Worm (Caenorhabditis elegans): Measurements from ENCODE around the gene F56A8.5.

ce11 chrIII:13216488-13217016, 49.1 kb upstream of the F56A8.5 start:
- TF ChIP-seq snpc-4 (tag; optimal IDR thresholded peaks at IDR 0.05) (no peak), nhr-11 (tag; optimal IDR thresholded peaks at IDR 0.05) (no peak), mep-1 (tag; optimal IDR thresholded peaks at IDR 0.05) (no peak), nhr-76 (tag; optimal IDR thresholded peaks at IDR 0.05) (no peak), ces-1 (GFP tag; optimal IDR thresholded peaks at IDR 0.05) (no peak), lin-39 (tag; optimal IDR thresholded peaks at IDR 0.05) (no peak), nhr-20 (tag; optimal IDR thresholded peaks at IDR 0.05) (no peak)
